Worm (Caenorhabditis elegans): ENCODE results near the gene F54F2.7.

- TF ChIP-seq repo-1 (tag; optimal IDR thresholded peaks at IDR 0.05) (peak; percentile 46), xnd-1 (tag; optimal IDR thresholded peaks at IDR 0.05) (no peak), nfya-1 (tag; optimal IDR thresholded peaks at IDR 0.05; ENCODE audit: borderline replicate concordance, insufficient read depth) (no peak), ceh-100 (GFP tag; IDR thresholded peaks at IDR 0.05) (peak; percentile 37; the same call in 1 of the 2 replicates), tbx-9 (tag; optimal IDR thresholded peaks at IDR 0.05; ENCODE audit: borderline replicate concordance) (no peak), F55B11.4 (tag; optimal IDR thresholded peaks at IDR 0.05; ENCODE audit: borderline replicate concordance, insufficient read depth) (no peak), dox-1 (GFP tag; IDR thresholded peaks at IDR 0.05) (peak; percentile 88), attf-5 (GFP tag; optimal IDR thresholded peaks at IDR 0.05) (peak; percentile 97), hmg-20 (GFP tag; IDR thresholded peaks at IDR 0.05) (no peak), unc-62 (GFP tag; optimal IDR thresholded peaks at IDR 0.05) (peak; percentile 89), rpc-1 (optimal IDR thresholded peaks at IDR 0.05) (no peak), rpc-1 (tag; optimal IDR thresholded peaks at IDR 0.05) (no peak), ztf-28 (GFP tag; IDR thresholded peaks at IDR 0.05) (no peak), B0336.3 (GFP tag; IDR thresholded peaks at IDR 0.05) (peak; percentile 94)
Observed at ce11 chrIII:8801864-8802818, 5.0 kb downstream of the F54F2.7 start.
